Fruit fly (Drosophila melanogaster) S2 (cell line): ENCODE data around the gene CG10877.

Source experiments
- CG8478 ChIP-seq: fragments of >200 bp; optimal IDR thresholded peaks from 2 replicates; lab custom pipeline; 2018
- CTCF ChIP-seq, 2 experiments: fragments of >200 bp; optimal IDR thresholded peaks; 2 replicates each; lab custom pipeline; 2018

dm6 chr3R:20605078-20605477 is 41.2 kb upstream of the CG10877 start:
- TF ChIP-seq CTCF (optimal IDR thresholded peaks at IDR 0.05; lab: Kevin White, UChicago): no peak
- TF ChIP-seq CG8478 (lab: Kevin White, UChicago): no peak
